Worm (Caenorhabditis elegans) whole organism, early embryonic: Measurements from ENCODE around the gene ZK867.2.

ENCODE experiments used
- F13C5.2 ChIP-seq: sonication (generic microtip); optimal IDR thresholded peaks from 2 replicates; lab custom pipeline; 2017; ENCODE audit warnings: mild to moderate bottlenecking, missing genetic modification characterization, inconsistent platforms, missing compliant biosample characterization
- ama-1 ChIP-seq: fragments of 150-350 bp; optimal IDR thresholded peaks from 2 replicates; lab custom pipeline; 2014
- ceh-13 ChIP-seq: fragments of 200-800 bp; sonication (Bioruptor generic); optimal IDR thresholded peaks from 2 replicates; lab custom pipeline; 2018; ENCODE audit warnings: mild to moderate bottlenecking, missing genetic modification characterization, missing compliant biosample characterization
- ets-7 ChIP-seq: sonication (generic microtip); optimal IDR thresholded peaks from 2 replicates; lab custom pipeline; 2016; ENCODE audit warnings: missing genotype, missing genetic modification characterization, missing compliant biosample characterization
- flt-1 ChIP-seq: fragments of 200-800 bp; sonication (Bioruptor generic); IDR thresholded peaks from 2 replicates; pipeline ENCODE4 v1.3.6; 2022; ENCODE audit warnings: missing genetic modification characterization, missing compliant biosample characterization
- hmbx-1 ChIP-seq: sonication (generic microtip); optimal IDR thresholded peaks from 2 replicates; lab custom pipeline; 2016; ENCODE audit warnings: mild to moderate bottlenecking, missing genetic modification characterization, missing compliant biosample characterization
- hnd-1 ChIP-seq: sonication (generic microtip); optimal IDR thresholded peaks from 2 replicates; lab custom pipeline; 2016; ENCODE audit warnings: missing genetic modification characterization, missing compliant biosample characterization
- pes-1 ChIP-seq: fragments of 200-800 bp; sonication (Bioruptor generic); IDR thresholded peaks from 2 replicates; pipeline ENCODE4 v1.3.6; 2022; ENCODE audit warnings: missing genetic modification reagents, missing genetic modification characterization, missing compliant biosample characterization
- sea-1 ChIP-seq: fragments of 200-800 bp; sonication (Bioruptor generic); conservative IDR thresholded peaks from 2 replicates; pipeline ENCODE4 v1.3.6; 2022; ENCODE audit warnings: missing genetic modification characterization, missing compliant biosample characterization
- tbx-37 ChIP-seq: fragments of 200-800 bp; sonication (Bioruptor generic); conservative IDR thresholded peaks from 2 replicates; pipeline ENCODE4 v1.3.6; 2022; ENCODE audit warnings: missing genetic modification reagents, missing genetic modification characterization, missing compliant biosample characterization
- tra-4 ChIP-seq: sonication (generic microtip); optimal IDR thresholded peaks from 2 replicates; lab custom pipeline; 2017; ENCODE audit warnings: missing genetic modification characterization, missing compliant biosample characterization

- no peak for TF ChIP-seq tra-4 (tag; lab: Kevin White, UChicago)
- no peak for TF ChIP-seq pes-1 (GFP tag; lab: Robert Waterston, UW)
- TF ChIP-seq ets-7 (tag; lab: Kevin White, UChicago), result no peak
- TF ChIP-seq hnd-1, result no peak
- no peak for TF ChIP-seq hmbx-1 (tag; lab: Kevin White, UChicago)
- TF ChIP-seq ama-1 (lab: Kevin White, UChicago), result no peak
- no peak for TF ChIP-seq sea-1
- TF ChIP-seq ceh-13 (GFP tag; lab: Kevin White, UChicago), result no peak
- TF ChIP-seq flt-1, result no peak
- TF ChIP-seq tbx-37 (GFP tag; lab: Robert Waterston, UW), result no peak
- TF ChIP-seq F13C5.2 (tag; lab: Kevin White, UChicago), result no peak
Observed at ce11 chrX:7229357-7229756, 22.8 kb downstream of the ZK867.2 start.
